Fruit fly (Drosophila melanogaster) Kc167 (cell line): ENCODE measurements around the gene CG32081.

Source experiments
- Myc ChIP-seq: fragments of >200 bp; optimal IDR thresholded peaks from 2 replicates; lab custom pipeline; 2017; ENCODE audit warnings: missing external identifiers
- Sin3A ChIP-seq: fragments of >200 bp; optimal IDR thresholded peaks from 2 replicates; lab custom pipeline; 2018; ENCODE audit warnings: missing external identifiers
- h ChIP-seq: fragments of >200 bp; optimal IDR thresholded peaks from 3 replicates; lab custom pipeline; 2018; ENCODE audit warnings: missing external identifiers
- insv ChIP-seq: fragments of >200 bp; optimal IDR thresholded peaks from 3 replicates; lab custom pipeline; 2018; ENCODE audit warnings: missing external identifiers
- psq ChIP-seq: fragments of >200 bp; optimal IDR thresholded peaks from 2 replicates; lab custom pipeline; 2017; ENCODE audit warnings: missing external identifiers
- ttk ChIP-seq: sonication (Bioruptor generic); optimal IDR thresholded peaks from 2 replicates; lab custom pipeline; 2017; ENCODE audit warnings: missing external identifiers

DNA sequence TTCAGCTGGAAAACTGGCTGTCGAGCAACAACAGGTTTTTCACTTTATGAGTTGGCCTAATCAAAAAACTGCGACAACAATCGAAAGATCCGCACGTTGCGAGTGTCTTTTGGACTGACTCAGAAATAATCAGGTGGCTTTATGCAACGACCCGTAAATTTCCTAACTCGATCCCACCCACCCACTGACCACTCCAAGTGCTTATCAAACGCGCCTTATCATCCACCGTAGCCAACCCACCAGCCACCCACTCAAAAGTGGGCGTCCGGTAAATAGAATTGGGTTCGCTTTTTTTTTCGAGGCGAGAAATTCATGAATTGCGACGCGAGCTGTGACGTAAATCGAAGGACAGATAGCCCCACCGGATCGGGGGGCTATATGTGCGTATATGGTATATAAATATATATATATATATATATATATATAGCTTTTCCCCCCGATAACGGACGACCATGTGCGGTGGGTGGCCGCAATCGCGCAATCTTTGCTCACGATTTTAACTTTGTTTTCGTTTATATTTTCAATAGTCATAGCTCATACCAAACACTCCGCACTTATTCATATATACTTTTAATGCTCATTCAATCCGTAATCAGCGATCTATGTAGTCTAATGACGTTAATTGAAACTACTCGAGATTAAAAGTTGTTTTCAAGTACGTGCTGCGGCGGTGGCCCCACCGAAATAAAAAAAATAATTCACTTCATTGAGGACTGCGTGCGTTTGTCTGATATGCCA lies 22.5 kb upstream of the CG32081 start:
- TF ChIP-seq h (lab: Kevin White, UChicago) (no peak), Myc (lab: Kevin White, UChicago) (no peak), psq (lab: Kevin White, UChicago) (no peak), ttk (lab: Kevin White, UChicago) (no peak), Sin3A (lab: Kevin White, UChicago) (no peak), insv (lab: Kevin White, UChicago) (no peak)
